Fruit fly (Drosophila melanogaster) whole organism, wandering third instar larva: ENCODE measurements around the gene Dnz1.

Source experiments
- Abd-B ChIP-seq: fragments of >200 bp; optimal IDR thresholded peaks from 2 replicates; lab custom pipeline; 2017; ENCODE audit warnings: missing biosample characterization, missing genetic modification characterization
- CG32264 ChIP-seq: fragments of 200-800 bp; sonication (Bioruptor generic); optimal IDR thresholded peaks from 2 replicates; lab custom pipeline; 2016; ENCODE audit warnings: missing biosample characterization, missing genetic modification characterization
- CG9705 ChIP-seq: fragments of 200-800 bp; sonication (Bioruptor generic); optimal IDR thresholded peaks from 2 replicates; lab custom pipeline; 2018; ENCODE audit warnings: missing biosample characterization, mild to moderate bottlenecking, missing genetic modification characterization
- CrebA ChIP-seq: fragments of 200-800 bp; sonication (Bioruptor generic); optimal IDR thresholded peaks from 2 replicates; lab custom pipeline; 2016; ENCODE audit warnings: missing biosample characterization, mild to moderate bottlenecking, missing genetic modification characterization, borderline replicate concordance
- Dfd ChIP-seq: fragments of >200 bp; optimal IDR thresholded peaks from 2 replicates; lab custom pipeline; 2017; ENCODE audit warnings: missing biosample characterization, missing genetic modification characterization
- Dif ChIP-seq: fragments of 200-275, 200-300 bp; sonication (Bioruptor generic); optimal IDR thresholded peaks from 2 replicates; lab custom pipeline; 2018; ENCODE audit warnings: missing biosample characterization, missing genetic modification characterization; ENCODE audit not compliant: partially characterized antibody
- GATAd ChIP-seq: sonication (Bioruptor generic); optimal IDR thresholded peaks from 2 replicates; lab custom pipeline; 2016; ENCODE audit warnings: missing biosample characterization, missing genetic modification characterization
- HLH106 ChIP-seq: fragments of 200-800 bp; optimal IDR thresholded peaks from 3 replicates; lab custom pipeline; 2019; ENCODE audit warnings: missing biosample characterization, mild to moderate bottlenecking, missing genetic modification characterization, moderate library complexity
- Hnf4 ChIP-seq: fragments of 200-800 bp; sonication (Bioruptor generic); optimal IDR thresholded peaks from 2 replicates; lab custom pipeline; 2016; ENCODE audit warnings: missing biosample characterization, mild to moderate bottlenecking, missing genetic modification characterization
- Hr78 ChIP-seq: fragments of >200 bp; optimal IDR thresholded peaks from 2 replicates; lab custom pipeline; 2017; ENCODE audit warnings: missing biosample characterization, missing genetic modification characterization
- Hr83 ChIP-seq: fragments of 200-300 bp; sonication (Bioruptor generic); optimal IDR thresholded peaks from 2 replicates; lab custom pipeline; 2016; ENCODE audit warnings: missing biosample characterization, mild to moderate bottlenecking, missing genetic modification characterization, moderate library complexity; ENCODE audit not compliant: poor library complexity, severe bottlenecking
- Jra ChIP-seq: sonication (Bioruptor generic); optimal IDR thresholded peaks from 2 replicates; lab custom pipeline; 2016; ENCODE audit warnings: missing biosample characterization, missing genetic modification characterization
- Mio ChIP-seq: sonication (Bioruptor generic); optimal IDR thresholded peaks from 2 replicates; lab custom pipeline; 2016; ENCODE audit warnings: missing biosample characterization, missing genetic modification characterization
- Myc ChIP-seq: fragments of >200 bp; optimal IDR thresholded peaks from 2 replicates; lab custom pipeline; 2017
- N ChIP-seq: fragments of >200 bp; optimal IDR thresholded peaks from 2 replicates; lab custom pipeline; 2018; ENCODE audit warnings: missing biosample characterization, missing external identifiers, missing genetic modification characterization
- OdsH ChIP-seq: fragments of 200-800 bp; sonication (Bioruptor generic); optimal IDR thresholded peaks from 2 replicates; lab custom pipeline; 2016; ENCODE audit warnings: missing biosample characterization, mild to moderate bottlenecking, missing genetic modification characterization
- Rel ChIP-seq, 2 experiments: fragments of 200-800 bp; sonication (Bioruptor generic) in 1 of 2; optimal IDR thresholded peaks; 2 replicates in 1 of 2; 3 replicates in 1 of 2; lab custom pipeline; 2016 to 2019; ENCODE audit warnings: mild to moderate bottlenecking in 2 of 2, missing biosample characterization in 2 of 2, missing genetic modification characterization in 2 of 2, moderate library complexity in 1 of 2
- Sp1 ChIP-seq: fragments of 200-800 bp; sonication (Bioruptor generic); optimal IDR thresholded peaks from 3 replicates; lab custom pipeline; 2019; ENCODE audit warnings: missing biosample characterization, mild to moderate bottlenecking, missing genetic modification characterization, moderate library complexity
- Vsx2 ChIP-seq: fragments of 200-300, 225-300 bp; sonication (Bioruptor generic); optimal IDR thresholded peaks from 2 replicates; lab custom pipeline; 2018; ENCODE audit warnings: missing biosample characterization, missing genetic modification characterization; ENCODE audit not compliant: partially characterized antibody
- br ChIP-seq: fragments of 200-800 bp; sonication (Bioruptor generic); optimal IDR thresholded peaks from 2 replicates; lab custom pipeline; 2016; ENCODE audit warnings: missing biosample characterization, missing genetic modification characterization
- brk ChIP-seq: fragments of 200-800 bp; sonication (Bioruptor generic); optimal IDR thresholded peaks from 2 replicates; lab custom pipeline; 2016; ENCODE audit warnings: missing biosample characterization, mild to moderate bottlenecking, missing genetic modification characterization
- dl ChIP-seq, 2 experiments: fragments of 175-275, 200-275 bp in 1 of 2; fragments of 200-275 bp in 1 of 2; sonication (Bioruptor generic); optimal IDR thresholded peaks; lab custom pipeline; 2018; ENCODE audit warnings: mild to moderate bottlenecking in 2 of 2, missing biosample characterization in 2 of 2, missing genetic modification characterization in 2 of 2, moderate library complexity in 2 of 2; ENCODE audit not compliant: partially characterized antibody in 2 of 2, insufficient read depth in 1 of 2
- dmrt93B ChIP-seq: fragments of 200-800 bp; sonication (Bioruptor generic); optimal IDR thresholded peaks from 2 replicates; lab custom pipeline; 2018; ENCODE audit warnings: missing biosample characterization, mild to moderate bottlenecking, missing genetic modification characterization
- dsf ChIP-seq: sonication (Bioruptor generic); optimal IDR thresholded peaks from 2 replicates; lab custom pipeline; 2016; ENCODE audit warnings: missing biosample characterization, missing genetic modification characterization, borderline replicate concordance
- ey ChIP-seq: fragments of 200-800 bp; sonication (Bioruptor generic); optimal IDR thresholded peaks from 2 replicates; lab custom pipeline; 2016; ENCODE audit warnings: missing biosample characterization, missing genetic modification characterization
- foxo ChIP-seq, 2 experiments: fragments of 200-800 bp; sonication (Bioruptor generic); optimal IDR thresholded peaks; 2 replicates in 1 of 2; 3 replicates in 1 of 2; lab custom pipeline; 2016 to 2017; ENCODE audit warnings: missing biosample characterization in 2 of 2, missing genetic modification characterization in 2 of 2
- fru ChIP-seq: fragments of 200-800 bp; sonication (Bioruptor generic); optimal IDR thresholded peaks from 3 replicates; lab custom pipeline; 2016; ENCODE audit warnings: missing biosample characterization, mild to moderate bottlenecking, missing genetic modification characterization
- h ChIP-seq: fragments of 200-800 bp; sonication (Bioruptor generic); optimal IDR thresholded peaks from 3 replicates; lab custom pipeline; 2016; ENCODE audit warnings: missing biosample characterization, mild to moderate bottlenecking, missing genetic modification characterization
- jim ChIP-seq: fragments of 175-275, 200-325 bp; sonication (Bioruptor generic); optimal IDR thresholded peaks from 2 replicates; lab custom pipeline; 2016; ENCODE audit warnings: missing biosample characterization, mild to moderate bottlenecking, missing genetic modification characterization
- lola ChIP-seq: fragments of >200 bp; optimal IDR thresholded peaks from 2 replicates; lab custom pipeline; 2017; ENCODE audit warnings: missing biosample characterization, missing genetic modification characterization
- pan ChIP-seq: fragments of >200 bp; optimal IDR thresholded peaks from 2 replicates; lab custom pipeline; 2017
- psq ChIP-seq: fragments of 200-800 bp; sonication (Bioruptor generic); optimal IDR thresholded peaks from 3 replicates; lab custom pipeline; 2017; ENCODE audit warnings: missing biosample characterization, mild to moderate bottlenecking, missing genetic modification characterization, moderate library complexity
- rgr ChIP-seq: fragments of 200-800 bp; sonication (Bioruptor generic); optimal IDR thresholded peaks from 3 replicates; lab custom pipeline; 2016; ENCODE audit warnings: missing biosample characterization, mild to moderate bottlenecking, missing genetic modification characterization
- sage ChIP-seq: fragments of 200-800 bp; sonication (Bioruptor generic); optimal IDR thresholded peaks from 2 replicates; lab custom pipeline; 2016; ENCODE audit warnings: missing biosample characterization, mild to moderate bottlenecking, missing genetic modification characterization
- sv ChIP-seq: fragments of 200-800 bp; sonication (Bioruptor generic); optimal IDR thresholded peaks from 3 replicates; lab custom pipeline; 2016; ENCODE audit warnings: missing biosample characterization, missing genetic modification characterization
- tai ChIP-seq: sonication (Bioruptor generic); optimal IDR thresholded peaks from 2 replicates; lab custom pipeline; 2016; ENCODE audit warnings: missing biosample characterization, missing genetic modification characterization
- usp ChIP-seq: fragments of >200 bp; optimal IDR thresholded peaks from 2 replicates; lab custom pipeline; 2017; ENCODE audit warnings: missing biosample characterization, missing genetic modification characterization
- woc ChIP-seq: sonication (Bioruptor generic); optimal IDR thresholded peaks from 2 replicates; lab custom pipeline; 2016; ENCODE audit warnings: missing biosample characterization, mild to moderate bottlenecking, missing genetic modification characterization

Dnz1 gene

dm6 chr2L:10856328-10856942, at the start of gene Dnz1:
Gene Dnz1, minus strand, starts transcription at chr2L:10856644.
- TF ChIP-seq woc (no peak), Dif (GFP tag; lab: Kevin White, UChicago) (no peak), dmrt93B (GFP tag; lab: Kevin White, UChicago) (no peak), ey (peak; percentile 43), brk (no peak), sage (GFP tag; lab: Kevin White, UChicago) (no peak), Hr83 (no peak), pan (lab: Kevin White, UChicago) (no peak), jim (no peak), Vsx2 (GFP tag; lab: Kevin White, UChicago) (no peak), tai (GFP tag; lab: Kevin White, UChicago) (no peak), Jra (no peak), Dfd (GFP tag; lab: Kevin White, UChicago) (no peak), dl (GFP tag; optimal IDR thresholded peaks at IDR 0.05; lab: Kevin White, UChicago; ENCODE audit: insufficient read depth in 1 of 2, partially characterized antibody in 2 of 2) (no peak), GATAd (GFP tag; lab: Kevin White, UChicago) (no peak), OdsH (GFP tag; lab: Kevin White, UChicago) (peak; percentile 16), foxo (GFP tag; optimal IDR thresholded peaks at IDR 0.05; lab: Kevin White, UChicago) (peak in 1 of 2 experiments; percentile 64), usp (no peak), HLH106 (tag; lab: Kevin White, UChicago) (peak; percentile 57), CG9705 (no peak), Mio (no peak), sv (GFP tag; lab: Kevin White, UChicago) (peak; percentile 30), Abd-B (GFP tag; lab: Kevin White, UChicago) (no peak), lola (no peak), Hnf4 (GFP tag; lab: Kevin White, UChicago) (no peak), Hr78 (no peak), Sp1 (GFP tag; lab: Kevin White, UChicago) (peak; percentile 28), dsf (GFP tag; lab: Kevin White, UChicago) (no peak), CG32264 (GFP tag; lab: Kevin White, UChicago) (no peak), rgr (GFP tag; lab: Kevin White, UChicago) (peak; percentile 42), CrebA (GFP tag; lab: Kevin White, UChicago) (no peak), psq (GFP tag; lab: Kevin White, UChicago) (peak; percentile 22), br (no peak), h (peak; percentile 11), N (no peak), fru (GFP tag; lab: Kevin White, UChicago) (peak; percentile 37), Myc (lab: Kevin White, UChicago) (no peak), Rel (GFP tag; optimal IDR thresholded peaks at IDR 0.05; lab: Kevin White, UChicago) (no peak), Rel (tag; optimal IDR thresholded peaks at IDR 0.05; lab: Kevin White, UChicago) (no peak)

- TF ChIP-seq usp (no peak), fru (GFP tag; lab: Kevin White, UChicago) (no peak), Dif (GFP tag; lab: Kevin White, UChicago) (no peak), Rel (GFP tag; optimal IDR thresholded peaks at IDR 0.05; lab: Kevin White, UChicago) (no peak), Rel (tag; optimal IDR thresholded peaks at IDR 0.05; lab: Kevin White, UChicago) (no peak), h (no peak), woc (no peak), CG32264 (GFP tag; lab: Kevin White, UChicago) (no peak), Myc (lab: Kevin White, UChicago) (no peak), foxo (GFP tag; optimal IDR thresholded peaks at IDR 0.05; lab: Kevin White, UChicago) (no peak), pan (lab: Kevin White, UChicago) (no peak), Hnf4 (GFP tag; lab: Kevin White, UChicago) (no peak), lola (no peak), CG9705 (no peak)
These were observed 45.2 kb upstream of the Dnz1 start, which contains the start of gene CG14070 for dm6 chr2L:10901685-10902084. Gene CG14070, minus strand, starts transcription at chr2L:10901785.
